Fruit fly (Drosophila melanogaster) whole organism, adult: Measurements from ENCODE around the gene Yp2.

Experiments used
- CG11617 ChIP-seq: fragments of 200-800 bp; sonication (Bioruptor generic); optimal IDR thresholded peaks from 2 replicates; lab custom pipeline; 2017; ENCODE audit warnings: mild to moderate bottlenecking, missing biosample characterization, missing genetic modification reagents, missing genetic modification characterization
- CG12768 ChIP-seq: fragments of 200-800 bp; sonication (Bioruptor generic); optimal IDR thresholded peaks from 2 replicates; lab custom pipeline; 2017; ENCODE audit warnings: missing biosample characterization, missing genetic modification characterization, mild to moderate bottlenecking, moderate library complexity, missing genetic modification reagents
- CG14711 ChIP-seq: fragments of 200-800 bp; sonication (Bioruptor generic); optimal IDR thresholded peaks from 2 replicates; lab custom pipeline; 2018; ENCODE audit warnings: missing biosample characterization, mild to moderate bottlenecking, missing genetic modification characterization, moderate library complexity
- CG1620 ChIP-seq: fragments of 200-800 bp; sonication (Bioruptor generic); optimal IDR thresholded peaks from 2 replicates; lab custom pipeline; 2016; ENCODE audit warnings: missing biosample characterization, missing genetic modification characterization
- CG33017 ChIP-seq: fragments of 200-800 bp; sonication (Bioruptor generic); optimal IDR thresholded peaks from 2 replicates; lab custom pipeline; 2018; ENCODE audit warnings: missing biosample characterization, mild to moderate bottlenecking, missing genetic modification characterization, moderate library complexity
- CG5204 ChIP-seq: fragments of 200-800 bp; sonication (Bioruptor generic); optimal IDR thresholded peaks from 2 replicates; lab custom pipeline; 2016; ENCODE audit warnings: missing biosample characterization, missing genetic modification characterization
- CG7045 ChIP-seq: fragments of 200-800 bp; sonication (Bioruptor generic); optimal IDR thresholded peaks from 2 replicates; lab custom pipeline; 2017; ENCODE audit warnings: missing biosample characterization, mild to moderate bottlenecking, missing genetic modification characterization
- CG7101 ChIP-seq: fragments of 200-800 bp; sonication (Bioruptor generic); optimal IDR thresholded peaks from 2 replicates; lab custom pipeline; 2018; ENCODE audit warnings: missing biosample characterization, mild to moderate bottlenecking, missing genetic modification characterization, moderate library complexity
- Clk ChIP-seq: fragments of 200-800 bp; sonication (Bioruptor generic); optimal IDR thresholded peaks from 2 replicates; lab custom pipeline; 2017; ENCODE audit warnings: missing biosample characterization, missing genetic modification characterization
- Crg-1 ChIP-seq: fragments of 200-800 bp; sonication (Bioruptor generic); optimal IDR thresholded peaks from 2 replicates; lab custom pipeline; 2016; ENCODE audit warnings: missing biosample characterization, missing genetic modification characterization
- Hr96 ChIP-seq: fragments of 200-800 bp; sonication (Bioruptor generic); optimal IDR thresholded peaks from 2 replicates; lab custom pipeline; 2016; ENCODE audit warnings: missing biosample characterization, missing genetic modification characterization
- Mnt ChIP-seq: fragments of 200-800 bp; sonication (Bioruptor generic); optimal IDR thresholded peaks from 2 replicates; lab custom pipeline; 2016; ENCODE audit warnings: missing biosample characterization, mild to moderate bottlenecking, missing genetic modification characterization
- cic ChIP-seq: fragments of 200-800 bp; sonication (Bioruptor generic); optimal IDR thresholded peaks from 2 replicates; lab custom pipeline; 2017; ENCODE audit warnings: missing biosample characterization, mild to moderate bottlenecking, missing genetic modification characterization, moderate library complexity
- cnc ChIP-seq, 2 experiments: fragments of >200 bp; optimal IDR thresholded peaks; 2 replicates each; lab custom pipeline; 2017
- kay ChIP-seq: fragments of 200-800 bp; sonication (Bioruptor generic); peaks from one replicate; lab custom pipeline; 2016; ENCODE audit warnings: missing biosample characterization, missing genetic modification characterization, borderline replicate concordance
- ovo ChIP-seq: fragments of 200-800 bp; sonication (Bioruptor generic); optimal IDR thresholded peaks from 2 replicates; lab custom pipeline; 2016; ENCODE audit warnings: missing biosample characterization, missing genetic modification characterization
- pad ChIP-seq: fragments of 200-800 bp; sonication (Bioruptor generic); optimal IDR thresholded peaks from 3 replicates; lab custom pipeline; 2017; ENCODE audit warnings: missing biosample characterization, missing genetic modification characterization, mild to moderate bottlenecking, moderate library complexity, missing genetic modification reagents
- tj ChIP-seq: fragments of 200-800 bp; sonication (Bioruptor generic); optimal IDR thresholded peaks from 3 replicates; lab custom pipeline; 2017; ENCODE audit warnings: missing biosample characterization, mild to moderate bottlenecking, missing genetic modification characterization, moderate library complexity
- toe ChIP-seq: fragments of 200-800 bp; sonication (Bioruptor generic); optimal IDR thresholded peaks from 2 replicates; lab custom pipeline; 2016; ENCODE audit warnings: missing biosample characterization, missing genetic modification characterization

Gene Yp2

DNA sequence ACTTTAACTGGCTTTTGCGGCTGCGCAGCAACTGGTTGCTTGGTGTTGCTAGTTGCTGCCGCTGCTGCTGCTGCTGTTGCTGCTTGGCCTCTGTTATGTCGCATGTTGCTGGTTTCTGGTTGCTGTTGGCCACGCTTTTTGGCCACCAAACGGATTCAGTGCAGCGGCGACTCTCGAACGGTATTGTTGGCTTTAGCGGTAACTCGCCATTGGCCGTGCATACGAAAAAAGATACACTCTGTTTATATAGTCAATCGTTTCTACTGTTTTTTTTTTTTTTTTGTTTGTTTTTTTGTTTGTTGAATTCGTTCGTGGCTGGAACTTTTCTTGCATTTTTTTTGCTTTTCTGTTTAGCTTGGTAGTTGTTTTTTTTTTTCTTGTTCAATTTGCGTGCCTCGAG, 35.7 kb downstream of the Yp2 start, which contains the start of gene Cht6:
Gene Cht6, plus strand, starts transcription at position 122 of the 400 bp plus-strand sequence.
- no peak for TF ChIP-seq CG12768 (GFP tag; lab: Kevin White, UChicago)
- TF ChIP-seq CG11617 = no peak

DNA sequence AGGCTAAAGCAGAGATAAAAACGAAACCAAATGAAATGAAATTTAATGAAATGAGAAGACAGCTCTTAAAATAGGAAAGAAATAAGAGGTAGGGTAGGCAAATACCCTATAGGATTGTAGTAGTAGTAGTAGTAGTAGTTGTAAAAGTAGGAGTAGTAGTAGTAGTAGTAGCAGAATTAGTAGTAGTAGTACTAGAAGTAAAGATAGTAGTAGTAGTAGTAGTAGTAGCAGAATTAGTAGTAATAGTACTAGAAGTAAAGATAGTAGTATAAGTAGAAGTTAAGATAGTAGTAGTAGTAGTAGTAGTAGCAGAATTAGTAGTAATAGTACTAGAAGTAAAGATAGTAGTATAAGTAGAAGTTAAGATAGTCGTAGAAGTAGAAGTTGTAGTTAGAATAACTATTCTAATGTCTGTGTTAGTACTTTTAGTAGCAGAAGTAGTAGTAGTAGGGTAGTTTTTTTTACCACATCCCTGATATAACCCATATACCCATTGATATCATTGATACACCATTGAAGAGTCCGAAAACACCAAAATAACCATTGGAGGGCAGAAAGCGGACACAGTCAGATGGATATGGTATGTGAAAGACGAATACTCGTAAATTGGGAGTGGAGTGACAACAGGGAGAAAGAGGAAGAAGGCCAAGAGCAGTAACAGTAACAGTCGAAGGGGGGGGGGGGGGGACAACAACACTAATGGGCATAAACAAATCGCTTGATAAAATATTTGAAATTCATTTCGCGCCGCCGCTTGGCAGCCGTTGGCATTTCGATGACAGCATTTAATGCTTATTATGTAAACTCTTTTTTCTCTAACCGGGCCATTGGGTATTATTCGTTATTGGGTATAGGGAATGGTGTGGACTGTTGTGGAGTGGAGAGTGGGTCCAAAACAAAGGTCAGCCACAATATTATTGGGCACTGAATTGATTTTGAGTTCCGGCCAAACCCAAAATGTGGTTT, 37.4 kb downstream of the Yp2 start:
- TF ChIP-seq pad (GFP tag; lab: Kevin White, UChicago) (no peak), Mnt (GFP tag; lab: Kevin White, UChicago) (no peak), tj (GFP tag; lab: Kevin White, UChicago) (no peak), CG14711 (tag; lab: Kevin White, UChicago) (no peak)

DNA sequence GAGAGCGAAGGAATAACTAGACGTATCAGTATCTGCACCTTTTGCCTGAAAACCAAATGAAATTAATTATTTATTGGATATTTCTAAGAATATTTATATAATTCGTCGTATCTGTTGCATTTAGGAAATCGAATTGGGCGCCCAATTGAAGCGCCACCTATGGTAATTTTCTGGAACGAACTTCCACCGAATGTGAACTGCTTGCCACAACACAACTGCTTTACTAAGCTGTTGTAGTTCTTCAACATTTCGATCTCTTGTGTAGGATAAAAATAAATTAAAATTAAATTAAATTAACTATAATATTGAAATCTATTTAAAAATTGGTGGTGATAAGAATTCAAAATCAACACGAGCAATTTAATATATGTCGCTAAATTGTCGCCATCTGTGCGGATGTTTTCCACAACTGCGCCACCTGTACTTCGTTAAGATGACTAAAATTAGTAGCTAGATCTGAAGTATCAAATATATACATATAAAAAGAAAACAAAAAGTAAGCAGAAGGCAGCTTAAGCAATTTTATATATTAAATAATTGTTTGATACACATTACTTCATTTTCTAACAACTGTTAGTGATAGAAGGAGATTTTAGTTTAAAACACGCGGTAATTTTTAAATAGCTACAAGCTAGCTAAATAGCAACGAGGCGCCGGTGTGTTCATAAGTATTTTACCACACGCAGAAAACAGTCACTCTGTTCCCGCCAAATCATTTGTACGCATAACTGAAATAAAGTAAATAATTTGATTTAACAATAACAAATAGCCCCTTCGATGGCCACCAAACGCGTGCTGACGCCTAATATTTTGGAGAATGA, 42.4 kb downstream of the Yp2 start, which contains the start of gene Dna2:
Gene Dna2, plus strand, starts transcription at position 688 of the 821 bp plus-strand sequence.
- TF ChIP-seq pad (GFP tag; lab: Kevin White, UChicago) (peak; percentile 0), Hr96 (GFP tag; lab: Kevin White, UChicago) (peak; percentile 18), Crg-1 (GFP tag; lab: Kevin White, UChicago) (peak; percentile 12), cic (GFP tag; lab: Kevin White, UChicago) (no peak), CG11617 (no peak)

DNA sequence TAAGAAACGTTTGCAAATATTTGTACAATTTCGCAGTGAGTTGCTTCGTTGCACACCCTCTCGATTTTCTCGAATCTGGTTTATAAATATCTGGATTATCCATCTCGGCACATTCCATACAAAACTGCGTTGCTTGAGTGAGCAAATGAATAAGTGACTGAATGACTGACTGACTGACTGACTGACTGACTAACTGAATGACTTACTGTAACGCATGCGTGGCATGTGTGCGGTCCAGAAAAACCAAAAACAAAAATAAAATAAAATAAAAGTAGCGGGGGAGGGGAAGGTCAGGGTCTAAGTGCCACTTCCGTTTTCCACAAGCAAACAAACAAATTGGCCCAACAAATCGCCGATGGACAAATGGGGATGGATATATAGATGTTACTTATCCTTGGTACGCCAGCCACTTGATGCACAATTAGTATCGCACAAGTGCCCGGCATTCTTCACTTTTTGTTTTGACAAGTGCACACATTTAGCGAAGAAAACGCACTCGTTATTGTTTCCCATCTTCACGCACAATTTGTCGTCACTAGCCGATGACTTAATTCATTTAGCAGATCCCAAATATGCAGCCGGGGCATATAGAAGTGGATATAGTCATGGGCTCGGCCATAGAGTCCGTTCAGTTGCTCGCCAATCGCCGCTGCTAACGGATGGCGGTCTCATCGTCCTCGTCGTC, 43.7 kb downstream of the Yp2 start, which contains the start of gene CG33557:
Gene CG33557, plus strand, starts transcription at position 635 of the 685 bp plus-strand sequence.
- TF ChIP-seq CG7045 (GFP tag; lab: Kevin White, UChicago) (no peak), CG1620 (GFP tag; lab: Kevin White, UChicago) (no peak), ovo (GFP tag; lab: Kevin White, UChicago) (no peak), CG14711 (tag; lab: Kevin White, UChicago) (no peak), CG11617 (no peak), Crg-1 (GFP tag; lab: Kevin White, UChicago) (no peak), CG33017 (tag; lab: Kevin White, UChicago) (no peak), cnc (optimal IDR thresholded peaks at IDR 0.05; lab: Kevin White, UChicago) (no peak), tj (GFP tag; lab: Kevin White, UChicago) (no peak), Clk (GFP tag; lab: Kevin White, UChicago) (no peak), pad (GFP tag; lab: Kevin White, UChicago) (no peak), Hr96 (GFP tag; lab: Kevin White, UChicago) (no peak), CG5204 (GFP tag; lab: Kevin White, UChicago) (no peak), cic (GFP tag; lab: Kevin White, UChicago) (no peak), CG12768 (GFP tag; lab: Kevin White, UChicago) (no peak), CG7101 (no peak), kay (GFP tag; lab: Kevin White, UChicago) (no peak), toe (GFP tag; lab: Kevin White, UChicago) (no peak)
